Fruit fly (Drosophila melanogaster) whole organism, embryonic: ENCODE results near the gene CG6040.
A peak's percentile ranks its signal among the peaks of the same experiment; 100 is the strongest.

Experiments
- BEAF-32 ChIP-seq: fragments of 200-800 bp; sonication (Bioruptor generic); optimal IDR thresholded peaks from 3 replicates; lab custom pipeline; 2017; ENCODE audit warnings: missing biosample characterization, missing genetic modification characterization, mild to moderate bottlenecking, moderate library complexity, missing genetic modification reagents
- CG10462 ChIP-seq: fragments of 200-800 bp; sonication (Bioruptor generic); optimal IDR thresholded peaks from 2 replicates; lab custom pipeline; 2016; ENCODE audit warnings: missing biosample characterization, missing genetic modification characterization
- CG10979 ChIP-seq: fragments of 200-800 bp; sonication (Bioruptor generic); optimal IDR thresholded peaks from 2 replicates; lab custom pipeline; 2018; ENCODE audit warnings: missing biosample characterization, mild to moderate bottlenecking, missing genetic modification characterization, moderate library complexity
- CG12299 ChIP-seq: fragments of 200-800 bp; sonication (Bioruptor generic); optimal IDR thresholded peaks from 2 replicates; lab custom pipeline; 2018; ENCODE audit warnings: missing biosample characterization, mild to moderate bottlenecking, missing genetic modification characterization
- CG12942 ChIP-seq: fragments of 200-800 bp; sonication (Bioruptor generic); optimal IDR thresholded peaks from 3 replicates; lab custom pipeline; 2016; ENCODE audit warnings: missing biosample characterization, missing genetic modification characterization
- CG13287 ChIP-seq: fragments of 200-800 bp; sonication (Bioruptor generic); IDR thresholded peaks from 2 replicates; pipeline ENCODE4 v1.3.6; 2022; ENCODE audit warnings: missing biosample characterization, missing genetic modification characterization; ENCODE audit not compliant: partially characterized antibody
- CG17186 ChIP-seq: fragments of 200-800 bp; sonication (Bioruptor generic); optimal IDR thresholded peaks from 3 replicates; lab custom pipeline; 2017; ENCODE audit warnings: missing biosample characterization, missing genetic modification reagents, missing genetic modification characterization
- CG17328 ChIP-seq: fragments of 200-800 bp; sonication (Bioruptor generic); IDR thresholded peaks from 2 replicates; pipeline ENCODE4 v1.3.6; 2022; ENCODE audit warnings: missing biosample characterization, missing genetic modification characterization
- CG17361 ChIP-seq: fragments of 200-800 bp; sonication (Bioruptor generic); IDR thresholded peaks from 3 replicates; pipeline ENCODE4 v1.3.6; 2022; ENCODE audit warnings: missing biosample characterization, missing genetic modification characterization
- CG17829 ChIP-seq: fragments of 200-800 bp; optimal IDR thresholded peaks from 2 replicates; lab custom pipeline; 2019; ENCODE audit warnings: missing biosample characterization, mild to moderate bottlenecking, missing genetic modification characterization, moderate library complexity
- CG18262 ChIP-seq: fragments of 200-800 bp; optimal IDR thresholded peaks from 3 replicates; lab custom pipeline; 2019; ENCODE audit warnings: missing biosample characterization, mild to moderate bottlenecking, missing genetic modification characterization, moderate library complexity
- CG3995 ChIP-seq: fragments of 200-800 bp; sonication (Bioruptor generic); optimal IDR thresholded peaks from 3 replicates; lab custom pipeline; 2016; ENCODE audit warnings: missing biosample characterization, missing genetic modification characterization
- CG42726 ChIP-seq: fragments of 200-800 bp; sonication (Bioruptor generic); IDR thresholded peaks from 2 replicates; pipeline ENCODE4 v1.3.6; 2022; ENCODE audit warnings: missing biosample characterization, missing genetic modification characterization; ENCODE audit not compliant: partially characterized antibody
- CG4282 ChIP-seq: fragments of 200-800 bp; sonication (Bioruptor generic); optimal IDR thresholded peaks from 2 replicates; lab custom pipeline; 2016; ENCODE audit warnings: missing biosample characterization, missing genetic modification characterization
- CG6765 ChIP-seq: fragments of 200-800 bp; sonication (Bioruptor generic); optimal IDR thresholded peaks from 3 replicates; lab custom pipeline; 2017; ENCODE audit warnings: missing biosample characterization, mild to moderate bottlenecking, missing genetic modification characterization
- CG6854 ChIP-seq: fragments of 200-800 bp; sonication (Bioruptor generic); optimal IDR thresholded peaks from 3 replicates; lab custom pipeline; 2017; ENCODE audit warnings: missing biosample characterization, mild to moderate bottlenecking, missing genetic modification characterization
- CG8388 ChIP-seq: fragments of 200-800 bp; sonication (Bioruptor generic); optimal IDR thresholded peaks from 2 replicates; lab custom pipeline; 2019; ENCODE audit warnings: missing biosample characterization, mild to moderate bottlenecking, missing genetic modification characterization, moderate library complexity
- Chrac-16 ChIP-seq: fragments of 200-800 bp; sonication (Bioruptor generic); optimal IDR thresholded peaks from 3 replicates; lab custom pipeline; 2016; ENCODE audit warnings: missing biosample characterization, missing genetic modification characterization
- Drgx ChIP-seq: fragments of 200-800 bp; sonication (Bioruptor generic); IDR thresholded peaks from 2 replicates; pipeline ENCODE4 v1.3.6; 2022; ENCODE audit warnings: missing biosample characterization, missing genetic modification characterization
- Ets65A ChIP-seq: fragments of 200-800 bp; sonication (Bioruptor generic); peaks from one replicate; lab custom pipeline; 2016; ENCODE audit warnings: missing biosample characterization, missing genetic modification characterization
- HLH4C ChIP-seq: fragments of 200-800 bp; sonication (Bioruptor generic); IDR thresholded peaks from 3 replicates; pipeline ENCODE4 v1.3.6; 2022; ENCODE audit warnings: missing biosample characterization, missing genetic modification characterization; ENCODE audit not compliant: partially characterized antibody
- Hr3 ChIP-seq: fragments of 200-800 bp; sonication (Bioruptor generic); optimal IDR thresholded peaks from 3 replicates; lab custom pipeline; 2016; ENCODE audit warnings: missing biosample characterization, missing genetic modification characterization
- Hr51 ChIP-seq, 2 experiments: fragments of 200-800 bp; sonication (Bioruptor generic); optimal IDR thresholded peaks; 2 replicates in 1 of 2; 3 replicates in 1 of 2; lab custom pipeline; 2016 to 2018; ENCODE audit warnings: missing biosample characterization in 2 of 2, missing genetic modification characterization in 2 of 2, mild to moderate bottlenecking in 1 of 2, moderate library complexity in 1 of 2
- Lhr ChIP-seq: fragments of 200-800 bp; sonication (Bioruptor generic); optimal IDR thresholded peaks from 3 replicates; lab custom pipeline; 2017; ENCODE audit warnings: mild to moderate bottlenecking, missing biosample characterization, missing genetic modification reagents, missing genetic modification characterization
- Max ChIP-seq: fragments of 200-800 bp; sonication (Bioruptor generic); optimal IDR thresholded peaks from 2 replicates; lab custom pipeline; 2016; ENCODE audit warnings: missing biosample characterization, mild to moderate bottlenecking, missing genetic modification characterization
- Med ChIP-seq: fragments of 200-800 bp; sonication (Bioruptor generic); peaks from one replicate; lab custom pipeline; 2016; ENCODE audit warnings: missing biosample characterization, missing genetic modification characterization, mild to moderate bottlenecking, inconsistent platforms, moderate library complexity
- NK7.1 ChIP-seq: fragments of 200-800 bp; sonication (Bioruptor generic); optimal IDR thresholded peaks from 3 replicates; lab custom pipeline; 2016; ENCODE audit warnings: missing biosample characterization, missing genetic modification characterization
- Opbp ChIP-seq: fragments of 200-800 bp; sonication (Bioruptor generic); IDR thresholded peaks from 3 replicates; pipeline ENCODE4 v1.3.6; 2022; ENCODE audit warnings: missing biosample characterization, missing genetic modification characterization; ENCODE audit not compliant: partially characterized antibody
- bsh ChIP-seq, 2 experiments: fragments of 200-800 bp; sonication (Bioruptor generic); optimal IDR thresholded peaks; 2 replicates each; lab custom pipeline; 2017 to 2018; ENCODE audit warnings: mild to moderate bottlenecking in 2 of 2, missing biosample characterization in 2 of 2, missing genetic modification characterization in 2 of 2, moderate library complexity in 1 of 2
- corto ChIP-seq: fragments of 200-800 bp; sonication (Bioruptor generic); optimal IDR thresholded peaks from 2 replicates; lab custom pipeline; 2016; ENCODE audit warnings: missing biosample characterization, mild to moderate bottlenecking, missing genetic modification characterization, moderate library complexity
- dan ChIP-seq: fragments of 200-800 bp; sonication (Bioruptor generic); IDR thresholded peaks from 2 replicates; pipeline ENCODE4 v1.3.6; 2022; ENCODE audit warnings: missing biosample characterization, missing genetic modification characterization
- dm ChIP-seq: fragments of 200-800 bp; sonication (Bioruptor generic); optimal IDR thresholded peaks from 3 replicates; lab custom pipeline; 2016; ENCODE audit warnings: missing biosample characterization, missing genetic modification characterization
- dmrt11E ChIP-seq: fragments of 200-800 bp; sonication (Bioruptor generic); optimal IDR thresholded peaks from 3 replicates; lab custom pipeline; 2018; ENCODE audit warnings: missing biosample characterization, mild to moderate bottlenecking, missing genetic modification characterization, moderate library complexity
- dpn ChIP-seq, 2 experiments: fragments of 200-800 bp; sonication (Bioruptor generic); optimal IDR thresholded peaks; 3 replicates each; lab custom pipeline; 2016; ENCODE audit warnings: missing biosample characterization in 2 of 2, missing genetic modification characterization in 2 of 2
- exex ChIP-seq: fragments of 200-800 bp; sonication (Bioruptor generic); optimal IDR thresholded peaks from 4 replicates; lab custom pipeline; 2018; ENCODE audit warnings: missing biosample characterization, mild to moderate bottlenecking, missing genetic modification characterization, moderate library complexity
- gcm ChIP-seq: fragments of 200-800 bp; sonication (Bioruptor generic); optimal IDR thresholded peaks from 2 replicates; lab custom pipeline; 2019; ENCODE audit warnings: missing biosample characterization, mild to moderate bottlenecking, missing genetic modification characterization, moderate library complexity
- gem ChIP-seq: fragments of 200-800 bp; sonication (Bioruptor generic); optimal IDR thresholded peaks from 2 replicates; lab custom pipeline; 2019; ENCODE audit warnings: missing biosample characterization, mild to moderate bottlenecking, missing genetic modification characterization, moderate library complexity
- gfzf ChIP-seq: fragments of 200-800 bp; sonication (Bioruptor generic); optimal IDR thresholded peaks from 2 replicates; lab custom pipeline; 2016; ENCODE audit warnings: missing biosample characterization, mild to moderate bottlenecking, missing genetic modification characterization, moderate library complexity
- hbn ChIP-seq: fragments of 200-800 bp; sonication (Bioruptor generic); IDR thresholded peaks from 2 replicates; pipeline ENCODE4 v1.3.6; 2022; ENCODE audit warnings: missing biosample characterization, missing genetic modification characterization; ENCODE audit not compliant: partially characterized antibody
- kay ChIP-seq: fragments of 200-800 bp; sonication (Bioruptor generic); optimal IDR thresholded peaks from 2 replicates; lab custom pipeline; 2016; ENCODE audit warnings: missing biosample characterization, missing genetic modification characterization
- nmo ChIP-seq: fragments of 200-800 bp; sonication (Bioruptor generic); optimal IDR thresholded peaks from 2 replicates; lab custom pipeline; 2018; ENCODE audit warnings: missing biosample characterization, mild to moderate bottlenecking, missing genetic modification characterization, moderate library complexity
- odd ChIP-seq: fragments of 200-800 bp; sonication (Bioruptor generic); optimal IDR thresholded peaks from 2 replicates; lab custom pipeline; 2017; ENCODE audit warnings: missing biosample characterization, mild to moderate bottlenecking, missing genetic modification characterization
- pho ChIP-seq: fragments of 200-800 bp; sonication (Bioruptor generic); optimal IDR thresholded peaks from 2 replicates; lab custom pipeline; 2016; ENCODE audit warnings: missing biosample characterization, missing genetic modification characterization
- phol ChIP-seq: fragments of 200-800 bp; sonication (Bioruptor generic); optimal IDR thresholded peaks from 3 replicates; lab custom pipeline; 2018; ENCODE audit warnings: missing biosample characterization, mild to moderate bottlenecking, missing genetic modification characterization, moderate library complexity
- pita ChIP-seq: fragments of 200-800 bp; sonication (Bioruptor generic); optimal IDR thresholded peaks from 2 replicates; lab custom pipeline; 2017; ENCODE audit warnings: missing biosample characterization, mild to moderate bottlenecking, missing genetic modification characterization
- schlank ChIP-seq: fragments of 200-800 bp; sonication (Bioruptor generic); optimal IDR thresholded peaks from 2 replicates; lab custom pipeline; 2018; ENCODE audit warnings: missing biosample characterization, mild to moderate bottlenecking, missing genetic modification characterization
- sens ChIP-seq: fragments of 200-800 bp; sonication (Bioruptor generic); peaks from one replicate; lab custom pipeline; 2016; ENCODE audit warnings: missing biosample characterization, missing genetic modification characterization
- stwl ChIP-seq: fragments of 200-800 bp; sonication (Bioruptor generic); optimal IDR thresholded peaks from 3 replicates; lab custom pipeline; 2018; ENCODE audit warnings: missing biosample characterization, mild to moderate bottlenecking, missing genetic modification characterization, moderate library complexity
- ttk ChIP-seq: fragments of 200-800 bp; sonication (Bioruptor generic); IDR thresholded peaks from 2 replicates; pipeline ENCODE4 v2.1.2; 2022; ENCODE audit warnings: missing biosample characterization, missing genetic modification characterization
- vvl ChIP-seq: fragments of 200-800 bp; sonication (Bioruptor generic); IDR thresholded peaks from 2 replicates; pipeline ENCODE4 v1.3.6; 2022; ENCODE audit warnings: missing biosample characterization, missing genetic modification characterization
- zfh1 ChIP-seq: fragments of 200-800 bp; sonication (Bioruptor generic); IDR thresholded peaks from 3 replicates; pipeline ENCODE4 v1.3.6; 2022; ENCODE audit warnings: missing biosample characterization, missing genetic modification characterization

The CG6040 gene

DNA sequence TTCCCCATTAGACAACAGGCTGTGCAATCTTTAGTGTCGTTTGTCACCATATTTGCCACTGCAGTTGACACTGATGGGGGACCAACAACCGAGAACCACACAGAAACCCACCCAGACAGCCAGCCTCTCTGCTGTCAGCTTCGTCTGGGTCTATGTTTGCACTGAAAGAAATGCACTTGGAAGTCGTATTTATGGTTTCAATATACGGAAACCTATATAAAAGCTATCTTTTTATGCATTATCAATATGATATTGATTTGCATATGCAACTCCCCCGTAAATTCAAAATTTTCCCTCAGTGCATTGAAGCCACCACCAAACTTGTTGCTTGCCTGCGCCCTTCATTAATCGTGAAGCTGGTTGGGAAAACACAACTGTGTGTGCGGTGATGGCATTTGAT, 22.6 kb upstream of the CG6040 start (continued):
- no peak for TF ChIP-seq hbn (GFP tag; lab: Robert Waterston, UW)
- TF ChIP-seq corto: no peak
- peak; percentile 37 for TF ChIP-seq vvl (GFP tag; lab: Robert Waterston, UW)
- TF ChIP-seq ttk (GFP tag; lab: Robert Waterston, UW): peak; percentile 37; the same call in 1 of the 2 replicates

DNA sequence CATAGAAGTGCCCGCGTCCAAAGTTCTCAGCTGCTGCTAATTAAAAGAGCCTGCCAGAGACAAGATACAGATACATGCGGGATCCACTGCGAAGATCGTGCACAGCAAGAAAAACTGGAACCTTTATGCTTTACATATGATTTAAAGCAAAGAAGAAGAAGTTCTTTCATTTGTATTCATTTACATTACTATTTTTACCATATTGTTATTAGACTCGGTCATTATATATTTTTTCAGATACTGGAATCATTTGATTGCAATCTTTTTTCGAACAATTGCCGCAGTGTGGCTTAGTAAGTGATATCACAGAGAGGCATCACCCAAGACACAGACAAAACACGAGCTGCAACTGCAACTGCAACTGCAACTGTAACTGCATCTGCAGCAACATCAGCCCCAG, 21.6 kb upstream of the CG6040 start:
- TF ChIP-seq pho (GFP tag; lab: Kevin White, UChicago) (no peak), Drgx (GFP tag; lab: Robert Waterston, UW) (peak; percentile 67), HLH4C (GFP tag; lab: Robert Waterston, UW) (no peak), CG12299 (no peak), Opbp (no peak), CG17186 (GFP tag; lab: Kevin White, UChicago) (no peak), CG10979 (peak; percentile 8), CG18262 (tag; lab: Kevin White, UChicago) (peak; percentile 14), Med (GFP tag; lab: Kevin White, UChicago) (peak; percentile 39), kay (GFP tag; lab: Kevin White, UChicago) (no peak), CG3995 (no peak), dm (GFP tag; lab: Kevin White, UChicago) (no peak), nmo (peak; percentile 3), Max (no peak), gem (peak; percentile 2), exex (no peak), schlank (no peak), sens (peak; percentile 74), CG6854 (no peak), phol (tag; lab: Kevin White, UChicago) (peak; percentile 9), gcm (GFP tag; lab: Kevin White, UChicago) (peak; percentile 30), pita (GFP tag; lab: Kevin White, UChicago) (no peak), CG6765 (GFP tag; lab: Kevin White, UChicago) (no peak), CG13287 (no peak), dmrt11E (tag; lab: Kevin White, UChicago) (peak; percentile 25), CG17829 (no peak), CG17361 (no peak), Hr51 (GFP tag; optimal IDR thresholded peaks at IDR 0.05; lab: Kevin White, UChicago) (no peak), Lhr (GFP tag; lab: Kevin White, UChicago) (no peak), zfh1 (GFP tag; lab: Robert Waterston, UW) (no peak), bsh (GFP tag; optimal IDR thresholded peaks at IDR 0.05; lab: Kevin White, UChicago) (peak in 1 of 2 experiments; percentile 22), Ets65A (GFP tag; lab: Kevin White, UChicago) (peak; percentile 80), CG4282 (GFP tag; lab: Kevin White, UChicago) (no peak)

- TF ChIP-seq Hr3: no peak
- TF ChIP-seq CG17328: no peak
- TF ChIP-seq BEAF-32 (GFP tag; lab: Kevin White, UChicago): no peak
- no peak for TF ChIP-seq CG8388
- TF ChIP-seq CG10462 (GFP tag; lab: Kevin White, UChicago): no peak
- TF ChIP-seq stwl: no peak
- no peak for TF ChIP-seq dan (GFP tag; lab: Robert Waterston, UW)
- TF ChIP-seq Chrac-16 (GFP tag; lab: Kevin White, UChicago): no peak
- TF ChIP-seq odd (GFP tag; lab: Kevin White, UChicago): no peak
- TF ChIP-seq CG12942 (GFP tag; lab: Kevin White, UChicago): no peak
- no peak for TF ChIP-seq NK7.1 (GFP tag; lab: Kevin White, UChicago)
- TF ChIP-seq hbn (GFP tag; lab: Robert Waterston, UW): no peak
- TF ChIP-seq gfzf (GFP tag; lab: Kevin White, UChicago): no peak
- TF ChIP-seq CG42726: no peak
- TF ChIP-seq dpn (GFP tag; optimal IDR thresholded peaks at IDR 0.05; lab: Kevin White, UChicago): no peak
Measured at dm6 chr3R:19077856-19078255, 18.9 kb upstream of the CG6040 start.
